Worm (Caenorhabditis elegans) whole organism, early embryonic: Measurements from ENCODE around the gene F15G9.5.

ENCODE experiments used
- B0310.2 ChIP-seq: sonication (generic microtip); optimal IDR thresholded peaks from 2 replicates; lab custom pipeline; 2016; ENCODE audit warnings: mild to moderate bottlenecking, missing genetic modification characterization, missing compliant biosample characterization
- F13C5.2 ChIP-seq: sonication (generic microtip); optimal IDR thresholded peaks from 2 replicates; lab custom pipeline; 2017; ENCODE audit warnings: mild to moderate bottlenecking, missing genetic modification characterization, inconsistent platforms, missing compliant biosample characterization
- aly-1 ChIP-seq: sonication (generic microtip); optimal IDR thresholded peaks from 2 replicates; lab custom pipeline; 2016; ENCODE audit warnings: missing genetic modification characterization, missing compliant biosample characterization
- ama-1 ChIP-seq: fragments of 150-350 bp; optimal IDR thresholded peaks from 2 replicates; lab custom pipeline; 2014
- ceh-13 ChIP-seq: fragments of 200-800 bp; sonication (Bioruptor generic); optimal IDR thresholded peaks from 2 replicates; lab custom pipeline; 2018; ENCODE audit warnings: mild to moderate bottlenecking, missing genetic modification characterization, missing compliant biosample characterization
- ceh-36 ChIP-seq: sonication (generic microtip); optimal IDR thresholded peaks from 2 replicates; lab custom pipeline; 2016; ENCODE audit warnings: missing genetic modification characterization, inconsistent platforms, missing compliant biosample characterization
- ets-7 ChIP-seq: sonication (generic microtip); optimal IDR thresholded peaks from 2 replicates; lab custom pipeline; 2016; ENCODE audit warnings: missing genotype, missing genetic modification characterization, missing compliant biosample characterization
- flt-1 ChIP-seq: fragments of 200-800 bp; sonication (Bioruptor generic); IDR thresholded peaks from 2 replicates; pipeline ENCODE4 v1.3.6; 2022; ENCODE audit warnings: missing genetic modification characterization, missing compliant biosample characterization
- hmbx-1 ChIP-seq: sonication (generic microtip); optimal IDR thresholded peaks from 2 replicates; lab custom pipeline; 2016; ENCODE audit warnings: mild to moderate bottlenecking, missing genetic modification characterization, missing compliant biosample characterization
- hmg-4 ChIP-seq: fragments of 200-800 bp; sonication (Bioruptor generic); optimal IDR thresholded peaks from 2 replicates; lab custom pipeline; 2018; ENCODE audit warnings: mild to moderate bottlenecking, missing genetic modification characterization, missing compliant biosample characterization
- hnd-1 ChIP-seq: sonication (generic microtip); optimal IDR thresholded peaks from 2 replicates; lab custom pipeline; 2016; ENCODE audit warnings: missing genetic modification characterization, missing compliant biosample characterization
- pes-1 ChIP-seq: fragments of 200-800 bp; sonication (Bioruptor generic); IDR thresholded peaks from 2 replicates; pipeline ENCODE4 v1.3.6; 2022; ENCODE audit warnings: missing genetic modification reagents, missing genetic modification characterization, missing compliant biosample characterization
- scrt-1 ChIP-seq: fragments of 200-800 bp; sonication (Bioruptor generic); IDR thresholded peaks from 2 replicates; pipeline ENCODE4 v1.3.6; 2022; ENCODE audit warnings: missing genetic modification characterization, missing compliant biosample characterization
- sea-1 ChIP-seq: fragments of 200-800 bp; sonication (Bioruptor generic); conservative IDR thresholded peaks from 2 replicates; pipeline ENCODE4 v1.3.6; 2022; ENCODE audit warnings: missing genetic modification characterization, missing compliant biosample characterization
- tbx-11 ChIP-seq: fragments of 200-800 bp; sonication (Bioruptor generic); IDR thresholded peaks from 2 replicates; pipeline ENCODE4 v1.3.6; 2022; ENCODE audit warnings: missing genetic modification characterization, missing compliant biosample characterization
- tbx-37 ChIP-seq: fragments of 200-800 bp; sonication (Bioruptor generic); conservative IDR thresholded peaks from 2 replicates; pipeline ENCODE4 v1.3.6; 2022; ENCODE audit warnings: missing genetic modification reagents, missing genetic modification characterization, missing compliant biosample characterization
- tra-4 ChIP-seq: sonication (generic microtip); optimal IDR thresholded peaks from 2 replicates; lab custom pipeline; 2017; ENCODE audit warnings: missing genetic modification characterization, missing compliant biosample characterization

Gene F15G9.5

DNA sequence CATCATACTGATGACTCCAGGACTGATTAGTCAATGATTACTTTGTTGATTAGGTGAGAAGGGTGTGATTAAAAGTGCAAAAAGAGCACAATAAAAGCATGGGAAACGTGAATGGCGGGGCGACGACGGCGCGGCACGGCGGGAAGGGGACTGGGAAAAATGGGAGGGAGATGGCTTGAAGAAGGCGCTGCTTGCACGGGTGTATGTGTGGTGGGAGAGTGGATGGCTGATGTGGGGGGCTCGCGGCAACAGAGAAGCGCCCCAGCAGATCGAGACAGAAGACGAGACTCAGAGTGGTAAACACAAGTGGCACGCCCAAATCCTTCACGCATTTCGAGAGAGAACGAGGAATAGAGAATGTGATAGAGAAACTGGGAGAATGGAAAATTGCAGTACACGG, at the start of gene F15G9.5:
Gene F15G9.5, minus strand, starts transcription at position 159 of the 400 bp plus-strand sequence.
- peak; percentile 32 for TF ChIP-seq hmg-4
- peak; percentile 49 for TF ChIP-seq F13C5.2 (tag; lab: Kevin White, UChicago)
- TF ChIP-seq ceh-36 (tag; lab: Kevin White, UChicago): no peak

- TF ChIP-seq hnd-1 (tag; lab: Kevin White, UChicago) (no peak), hmg-4 (no peak), tra-4 (no peak), scrt-1 (no peak), ama-1 (no peak), F13C5.2 (tag; lab: Kevin White, UChicago) (no peak), B0310.2 (tag; lab: Kevin White, UChicago) (no peak), ceh-13 (no peak), aly-1 (tag; lab: Kevin White, UChicago) (no peak), tbx-37 (GFP tag; lab: Robert Waterston, UW) (no peak), hmbx-1 (no peak), pes-1 (GFP tag; lab: Robert Waterston, UW) (no peak), ceh-36 (tag; lab: Kevin White, UChicago) (no peak), flt-1 (GFP tag; lab: Robert Waterston, UW) (no peak), ets-7 (tag; lab: Kevin White, UChicago) (no peak), tbx-11 (GFP tag; lab: Robert Waterston, UW) (no peak), sea-1 (no peak)
These were observed 48.2 kb upstream of the F15G9.5 start for ce11 chrX:9785865-9786264.

DNA sequence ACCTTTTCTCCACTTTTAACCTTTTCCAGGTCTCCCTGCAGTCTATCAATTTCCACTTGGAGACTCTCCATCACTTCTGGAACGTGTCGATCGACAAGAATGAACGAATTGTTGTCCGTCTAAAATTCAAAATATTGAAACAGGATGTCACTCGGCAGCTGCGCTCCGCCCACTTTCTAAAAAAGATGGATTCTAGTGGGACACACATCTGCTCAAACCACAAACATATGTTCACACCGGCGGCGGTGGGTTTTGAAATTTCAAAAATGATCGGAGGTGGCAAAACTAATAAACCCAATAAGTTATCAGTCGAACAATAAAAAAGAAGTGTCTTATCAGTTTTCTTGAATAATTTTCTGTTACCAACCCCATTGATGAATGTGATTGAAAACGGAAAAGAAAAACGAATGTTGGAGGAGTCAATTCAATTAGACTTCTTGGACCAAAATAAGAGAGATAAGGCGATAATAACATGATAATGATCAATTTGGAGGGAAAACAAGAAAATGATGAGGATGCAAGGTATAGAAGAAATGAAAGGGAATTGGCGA, 44.8 kb upstream of the F15G9.5 start:
- TF ChIP-seq F13C5.2 (tag; lab: Kevin White, UChicago) (no peak), tbx-37 (GFP tag; lab: Robert Waterston, UW) (no peak), scrt-1 (no peak), ceh-13 (no peak), aly-1 (tag; lab: Kevin White, UChicago) (no peak), tra-4 (no peak), ceh-36 (tag; lab: Kevin White, UChicago) (no peak), tbx-11 (GFP tag; lab: Robert Waterston, UW) (no peak), hnd-1 (tag; lab: Kevin White, UChicago) (no peak), ama-1 (no peak)

- no peak for TF ChIP-seq F13C5.2 (tag; lab: Kevin White, UChicago)
- TF ChIP-seq tbx-37 (GFP tag; lab: Robert Waterston, UW): no peak
- TF ChIP-seq ceh-36 (tag; lab: Kevin White, UChicago): no peak
- TF ChIP-seq sea-1: no peak
These were observed 39.8 kb upstream of the F15G9.5 start, which contains the start of gene T09B9.5 for ce11 chrX:9777481-9777880. Gene T09B9.5, plus strand, starts transcription at chrX:9777781.

- TF ChIP-seq pes-1 (GFP tag; lab: Robert Waterston, UW) (no peak), ets-7 (tag; lab: Kevin White, UChicago) (no peak), tbx-37 (GFP tag; lab: Robert Waterston, UW) (no peak), B0310.2 (tag; lab: Kevin White, UChicago) (no peak), ama-1 (no peak), scrt-1 (no peak), flt-1 (GFP tag; lab: Robert Waterston, UW) (0 out of 2 replicates have a peak, but pooled peaks have one; percentile 19), hnd-1 (tag; lab: Kevin White, UChicago) (no peak)
These were observed 36.6 kb upstream of the F15G9.5 start, which contains the start of gene T09B9.4 for ce11 chrX:9774323-9774722. Gene T09B9.4, minus strand, starts transcription at chrX:9774352.

DNA sequence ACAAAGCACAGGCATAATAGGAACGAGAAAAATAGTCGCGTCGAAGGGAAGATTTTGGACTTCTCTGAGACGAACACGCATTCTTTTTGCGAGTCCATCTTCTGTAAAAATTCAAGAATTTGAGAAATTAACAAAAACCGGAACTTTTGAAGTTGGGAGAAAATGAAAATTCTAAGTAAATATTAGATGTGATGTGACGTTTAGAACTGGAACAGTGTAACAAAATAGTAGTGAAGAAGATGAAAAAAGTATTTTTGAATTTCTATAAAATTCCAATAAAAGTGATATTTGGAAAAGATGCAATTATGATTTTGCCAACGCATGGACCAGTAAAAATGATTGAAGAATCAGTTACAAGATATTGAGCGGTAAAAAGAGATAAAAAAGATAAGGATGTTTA, 27.1 kb upstream of the F15G9.5 start, which contains the start of gene slc-17.9:
Gene slc-17.9, minus strand, starts transcription at position 101 of the 400 bp plus-strand sequence.
- TF ChIP-seq sea-1: no peak
- TF ChIP-seq ama-1: no peak
- no peak for TF ChIP-seq hnd-1 (tag; lab: Kevin White, UChicago)
- TF ChIP-seq hmbx-1: no peak
- TF ChIP-seq tbx-11 (GFP tag; lab: Robert Waterston, UW): no peak
- TF ChIP-seq scrt-1: no peak
- TF ChIP-seq F13C5.2 (tag; lab: Kevin White, UChicago): no peak
- TF ChIP-seq ceh-36 (tag; lab: Kevin White, UChicago): no peak
- TF ChIP-seq hmg-4: no peak

DNA sequence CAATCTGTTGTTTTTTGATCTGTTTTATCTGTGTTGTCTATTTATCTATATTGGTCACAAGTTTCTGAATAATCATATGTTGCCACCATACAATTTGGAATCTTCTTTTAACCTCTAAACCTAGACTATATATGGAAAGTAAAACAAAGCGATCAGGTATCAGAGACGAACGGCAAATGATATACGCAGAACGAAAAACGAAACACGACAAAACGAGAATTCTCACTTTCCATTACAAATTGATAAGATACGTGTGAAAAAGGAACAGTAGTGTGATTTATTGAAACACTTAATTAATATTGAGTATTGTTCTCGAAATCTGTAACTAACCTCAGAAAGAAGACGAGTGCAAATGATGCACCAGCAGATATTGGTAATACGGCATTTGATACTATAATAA, 26.2 kb upstream of the F15G9.5 start:
- no peak for TF ChIP-seq F13C5.2 (tag; lab: Kevin White, UChicago)
- TF ChIP-seq hmbx-1: no peak
- no peak for TF ChIP-seq scrt-1
- TF ChIP-seq ceh-36 (tag; lab: Kevin White, UChicago): no peak
- TF ChIP-seq B0310.2 (tag; lab: Kevin White, UChicago): no peak
- no peak for TF ChIP-seq sea-1
- TF ChIP-seq flt-1 (GFP tag; lab: Robert Waterston, UW): no peak
- TF ChIP-seq ceh-13: no peak
- no peak for TF ChIP-seq ama-1

DNA sequence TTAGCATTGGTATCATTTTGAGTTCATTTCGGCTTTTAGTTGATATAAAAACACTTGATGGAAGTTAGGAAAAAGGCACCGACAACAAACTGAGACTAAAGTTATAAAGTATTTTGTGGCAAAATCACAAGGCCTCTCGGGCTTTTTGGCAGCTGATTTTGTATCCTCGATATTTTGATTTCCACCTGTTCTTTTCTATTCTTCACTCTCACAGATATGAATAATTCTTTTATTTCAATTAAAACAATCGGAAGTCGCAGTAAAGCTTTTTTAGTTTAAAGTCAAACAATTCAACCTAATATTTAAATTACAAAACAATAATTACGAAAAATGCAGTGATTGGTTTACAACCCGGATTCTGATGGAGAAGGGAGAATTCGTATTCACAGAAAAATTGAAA, 23.6 kb upstream of the F15G9.5 start, which contains the start of gene T09B9.3:
Gene T09B9.3, minus strand, starts transcription at position 101 of the 400 bp plus-strand sequence.
- TF ChIP-seq aly-1 (tag; lab: Kevin White, UChicago) (no peak), ceh-13 (no peak), flt-1 (GFP tag; lab: Robert Waterston, UW) (no peak), hnd-1 (tag; lab: Kevin White, UChicago) (no peak), ama-1 (no peak), ceh-36 (tag; lab: Kevin White, UChicago) (no peak), pes-1 (GFP tag; lab: Robert Waterston, UW) (no peak), hmg-4 (no peak)
